Fruit fly (Drosophila melanogaster) whole organism, wandering third instar larva: ENCODE results near the gene CG13471.

Source experiments
- GATAd ChIP-seq: sonication (Bioruptor generic); optimal IDR thresholded peaks from 2 replicates; lab custom pipeline; 2016; ENCODE audit warnings: missing biosample characterization, missing genetic modification characterization
- Mio ChIP-seq: sonication (Bioruptor generic); optimal IDR thresholded peaks from 2 replicates; lab custom pipeline; 2016; ENCODE audit warnings: missing biosample characterization, missing genetic modification characterization
- fru ChIP-seq: fragments of 200-800 bp; sonication (Bioruptor generic); optimal IDR thresholded peaks from 3 replicates; lab custom pipeline; 2016; ENCODE audit warnings: missing biosample characterization, mild to moderate bottlenecking, missing genetic modification characterization
- lola ChIP-seq: fragments of >200 bp; optimal IDR thresholded peaks from 2 replicates; lab custom pipeline; 2017; ENCODE audit warnings: missing biosample characterization, missing genetic modification characterization
- tai ChIP-seq: sonication (Bioruptor generic); optimal IDR thresholded peaks from 2 replicates; lab custom pipeline; 2016; ENCODE audit warnings: missing biosample characterization, missing genetic modification characterization
- usp ChIP-seq: fragments of >200 bp; optimal IDR thresholded peaks from 2 replicates; lab custom pipeline; 2017; ENCODE audit warnings: missing biosample characterization, missing genetic modification characterization

dm6 chr3L:14731790-14732189 is 1.5 kb downstream of the CG13471 start:
- TF ChIP-seq usp (GFP tag; lab: Kevin White, UChicago): no peak
- TF ChIP-seq fru: no peak
- no peak for TF ChIP-seq tai (GFP tag; lab: Kevin White, UChicago)
- TF ChIP-seq GATAd (GFP tag; lab: Kevin White, UChicago): no peak
- no peak for TF ChIP-seq lola (GFP tag; lab: Kevin White, UChicago)
- no peak for TF ChIP-seq Mio (GFP tag; lab: Kevin White, UChicago)
